Fruit fly (Drosophila melanogaster) whole organism, embryonic: Measurements from ENCODE around the gene sky.

ENCODE experiments used
- CG10267 ChIP-seq: fragments of 200-800 bp; sonication (Bioruptor generic); optimal IDR thresholded peaks from 2 replicates; lab custom pipeline; 2018; ENCODE audit warnings: missing biosample characterization, mild to moderate bottlenecking, missing genetic modification characterization, moderate library complexity
- CG12391 ChIP-seq: fragments of 200-800 bp; sonication (Bioruptor generic); optimal IDR thresholded peaks from 3 replicates; lab custom pipeline; 2018; ENCODE audit warnings: missing biosample characterization, mild to moderate bottlenecking, missing genetic modification characterization, moderate library complexity
- CG12769 ChIP-seq: fragments of 200-800 bp; sonication (Bioruptor generic); optimal IDR thresholded peaks from 2 replicates; lab custom pipeline; 2019; ENCODE audit warnings: missing biosample characterization, mild to moderate bottlenecking, missing genetic modification characterization, moderate library complexity
- CG15011 ChIP-seq: fragments of 200-800 bp; sonication (Bioruptor generic); optimal IDR thresholded peaks from 3 replicates; lab custom pipeline; 2018; ENCODE audit warnings: missing biosample characterization, mild to moderate bottlenecking, missing genetic modification characterization
- CG15073 ChIP-seq: fragments of 200-800 bp; sonication (Bioruptor generic); optimal IDR thresholded peaks from 2 replicates; lab custom pipeline; 2016; ENCODE audit warnings: missing biosample characterization, missing genetic modification characterization
- CG30431 ChIP-seq: fragments of 200-800 bp; sonication (Bioruptor generic); optimal IDR thresholded peaks from 2 replicates; lab custom pipeline; 2017; ENCODE audit warnings: missing biosample characterization, missing genetic modification characterization
- CG3163 ChIP-seq: fragments of 200-800 bp; sonication (Bioruptor generic); optimal IDR thresholded peaks from 3 replicates; lab custom pipeline; 2016; ENCODE audit warnings: missing biosample characterization, missing genetic modification characterization
- CG32767 ChIP-seq: fragments of 200-800 bp; sonication (Bioruptor generic); IDR thresholded peaks from 2 replicates; pipeline ENCODE4 v1.3.6; 2022; ENCODE audit warnings: missing biosample characterization, missing genetic modification characterization
- CG32772 ChIP-seq: fragments of 200-800 bp; sonication (Bioruptor generic); IDR thresholded peaks from 2 replicates; pipeline ENCODE4 v1.3.6; 2022; ENCODE audit warnings: missing biosample characterization, missing genetic modification characterization
- CG33213 ChIP-seq: fragments of 200-800 bp; sonication (Bioruptor generic); optimal IDR thresholded peaks from 3 replicates; lab custom pipeline; 2016; ENCODE audit warnings: missing biosample characterization, missing genetic modification characterization
- CG6272 ChIP-seq: fragments of 200-800 bp; sonication (Bioruptor generic); IDR thresholded peaks from 2 replicates; pipeline ENCODE4 v1.3.6; 2022; ENCODE audit warnings: missing biosample characterization, missing genetic modification characterization
- CG6813 ChIP-seq: fragments of 200-800 bp; sonication (Bioruptor generic); optimal IDR thresholded peaks from 2 replicates; lab custom pipeline; 2017; ENCODE audit warnings: missing biosample characterization, missing genetic modification characterization, mild to moderate bottlenecking, moderate library complexity, missing genetic modification reagents
- CG8765 ChIP-seq: fragments of 200-800 bp; sonication (Bioruptor generic); IDR thresholded peaks from 2 replicates; pipeline ENCODE4 v1.3.6; 2022; ENCODE audit warnings: missing biosample characterization, missing genetic modification characterization
- Dbx ChIP-seq: fragments of 200-800 bp; sonication (Bioruptor generic); IDR thresholded peaks from 3 replicates; pipeline ENCODE4 v1.3.6; 2022; ENCODE audit warnings: missing biosample characterization, missing genetic modification characterization
- HHEX ChIP-seq: fragments of 200-800 bp; sonication (Bioruptor generic); optimal IDR thresholded peaks from 3 replicates; lab custom pipeline; 2017; ENCODE audit warnings: missing biosample characterization, mild to moderate bottlenecking, missing genetic modification characterization, missing genetic modification reagents
- Hand ChIP-seq: fragments of 200-800 bp; sonication (Bioruptor generic); optimal IDR thresholded peaks from 2 replicates; lab custom pipeline; 2017; ENCODE audit warnings: mild to moderate bottlenecking, missing biosample characterization, missing genetic modification reagents, missing genetic modification characterization
- Hr39 ChIP-seq: fragments of >200 bp; optimal IDR thresholded peaks from 2 replicates; lab custom pipeline; 2017
- MESR4 ChIP-seq: fragments of 200-800 bp; sonication (Bioruptor generic); optimal IDR thresholded peaks from 2 replicates; lab custom pipeline; 2018; ENCODE audit warnings: missing biosample characterization, mild to moderate bottlenecking, missing genetic modification characterization, moderate library complexity
- MTF-1 ChIP-seq: fragments of 200-800 bp; sonication (Bioruptor generic); optimal IDR thresholded peaks from 2 replicates; lab custom pipeline; 2018; ENCODE audit warnings: missing biosample characterization, mild to moderate bottlenecking, missing genetic modification characterization, borderline replicate concordance
- Mad ChIP-seq: fragments of 200-800 bp; sonication (Bioruptor generic); optimal IDR thresholded peaks from 2 replicates; lab custom pipeline; 2016; ENCODE audit warnings: missing biosample characterization, missing genetic modification characterization
- NC2α ChIP-seq: fragments of 200-800 bp; sonication (Bioruptor generic); optimal IDR thresholded peaks from 2 replicates; lab custom pipeline; 2016; ENCODE audit warnings: missing biosample characterization, missing genetic modification characterization
- Nf-YA ChIP-seq: fragments of 200-800 bp; sonication (Bioruptor generic); IDR thresholded peaks from 2 replicates; pipeline ENCODE4 v1.3.6; 2022; ENCODE audit warnings: missing biosample characterization, missing genetic modification characterization
- Nf-YB ChIP-seq: fragments of 200-800 bp; sonication (Bioruptor generic); optimal IDR thresholded peaks from 3 replicates; lab custom pipeline; 2019; ENCODE audit warnings: missing biosample characterization, mild to moderate bottlenecking, missing genetic modification characterization, moderate library complexity
- Side ChIP-seq: fragments of 200-800 bp; sonication (Bioruptor generic); optimal IDR thresholded peaks from 2 replicates; lab custom pipeline; 2016; ENCODE audit warnings: missing biosample characterization, missing genetic modification characterization
- Ssrp ChIP-seq: fragments of 200-800 bp; sonication (Bioruptor generic); optimal IDR thresholded peaks from 2 replicates; lab custom pipeline; 2018; ENCODE audit warnings: missing biosample characterization, mild to moderate bottlenecking, missing genetic modification characterization, moderate library complexity
- TFAM ChIP-seq: fragments of 200-800 bp; sonication (Bioruptor generic); optimal IDR thresholded peaks from 2 replicates; lab custom pipeline; 2017; ENCODE audit warnings: missing biosample characterization, missing genetic modification characterization, inconsistent platforms
- Tbp ChIP-seq: fragments of >200 bp; optimal IDR thresholded peaks from 2 replicates; lab custom pipeline; 2018; ENCODE audit warnings: missing biosample characterization, missing genetic modification characterization
- bowl ChIP-seq: fragments of 200-800 bp; sonication (Bioruptor generic); IDR thresholded peaks from 2 replicates; pipeline ENCODE4 v1.3.6; 2022; ENCODE audit warnings: missing biosample characterization, missing genetic modification characterization
- crp ChIP-seq, 2 experiments: fragments of 200-800 bp; sonication (Bioruptor generic); optimal IDR thresholded peaks; 2 replicates in 1 of 2; 3 replicates in 1 of 2; lab custom pipeline; 2017; ENCODE audit warnings: missing biosample characterization in 2 of 2, missing genetic modification characterization in 2 of 2, mild to moderate bottlenecking in 1 of 2, moderate library complexity in 1 of 2
- danr ChIP-seq: fragments of 200-800 bp; sonication (Bioruptor generic); IDR thresholded peaks from 2 replicates; pipeline ENCODE4 v1.3.6; 2022; ENCODE audit warnings: missing biosample characterization, missing genetic modification characterization
- fd3F ChIP-seq: fragments of 200-800 bp; sonication (Bioruptor generic); optimal IDR thresholded peaks from 2 replicates; lab custom pipeline; 2018; ENCODE audit warnings: missing biosample characterization, mild to moderate bottlenecking, missing genetic modification characterization, moderate library complexity
- gsb-n ChIP-seq: fragments of 200-800 bp; sonication (Bioruptor generic); optimal IDR thresholded peaks from 3 replicates; lab custom pipeline; 2018; ENCODE audit warnings: missing biosample characterization, mild to moderate bottlenecking, missing genetic modification characterization
- insv ChIP-seq, 2 experiments: fragments of 200-800 bp; sonication (Bioruptor generic); optimal IDR thresholded peaks; 3 replicates each; lab custom pipeline; 2016 to 2018; ENCODE audit warnings: missing biosample characterization in 2 of 2, missing genetic modification characterization in 2 of 2
- jing ChIP-seq: fragments of 200-800 bp; sonication (Bioruptor generic); optimal IDR thresholded peaks from 2 replicates; lab custom pipeline; 2018; ENCODE audit warnings: missing biosample characterization, mild to moderate bottlenecking, missing genetic modification characterization
- lola ChIP-seq, 3 experiments: fragments of >200 bp in 2 of 3; fragments of 200-800 bp in 1 of 3; sonication (Bioruptor generic) in 1 of 3; optimal IDR thresholded peaks; 2 replicates each; lab custom pipeline; 2017 to 2019; ENCODE audit warnings: missing biosample characterization in 3 of 3, missing genetic modification characterization in 3 of 3, mild to moderate bottlenecking in 1 of 3, moderate library complexity in 1 of 3
- lov ChIP-seq, 2 experiments: fragments of 200-800 bp in 1 of 2; fragments of >200 bp in 1 of 2; sonication (Bioruptor generic) in 1 of 2; IDR thresholded peaks in 1 of 2; optimal IDR thresholded peaks in 1 of 2; 2 replicates in 1 of 2; 3 replicates in 1 of 2; pipeline versions ENCODE4 v1.3.6 to Lab custom; 2017 to 2022; ENCODE audit warnings: missing biosample characterization in 1 of 2, missing genetic modification characterization in 1 of 2
- pb ChIP-seq: fragments of 200-800 bp; sonication (Bioruptor generic); optimal IDR thresholded peaks from 3 replicates; lab custom pipeline; 2016; ENCODE audit warnings: missing biosample characterization, missing genetic modification characterization
- prd ChIP-seq, 3 experiments: fragments of >200 bp in 2 of 3; fragments of 200-800 bp in 1 of 3; sonication (Bioruptor generic) in 1 of 3; optimal IDR thresholded peaks in 2 of 3; IDR thresholded peaks in 1 of 3; 2 replicates in 2 of 3; 3 replicates in 1 of 3; pipeline versions ENCODE4 v1.3.6 to Lab custom; 2017 to 2022; ENCODE audit warnings: missing biosample characterization in 1 of 3, missing genetic modification characterization in 1 of 3
- sisA ChIP-seq: fragments of 200-800 bp; sonication (Bioruptor generic); IDR thresholded peaks from 2 replicates; pipeline ENCODE4 v1.3.6; 2022; ENCODE audit warnings: missing biosample characterization, missing genetic modification characterization
- slp2 ChIP-seq: fragments of 200-800 bp; sonication (Bioruptor generic); optimal IDR thresholded peaks from 2 replicates; lab custom pipeline; 2016; ENCODE audit warnings: missing biosample characterization, missing genetic modification characterization
- toy ChIP-seq: fragments of 200-800 bp; sonication (Bioruptor generic); IDR thresholded peaks from 2 replicates; pipeline ENCODE4 v1.3.6; 2022; ENCODE audit warnings: missing biosample characterization, missing genetic modification characterization
- trh ChIP-seq: fragments of 200-800 bp; sonication (Bioruptor generic); optimal IDR thresholded peaks from 2 replicates; lab custom pipeline; 2016; ENCODE audit warnings: missing biosample characterization, missing genetic modification characterization
- tup ChIP-seq: fragments of 200-800 bp; sonication (Bioruptor generic); optimal IDR thresholded peaks from 2 replicates; lab custom pipeline; 2016; ENCODE audit warnings: missing biosample characterization, mild to moderate bottlenecking, missing genetic modification characterization, moderate library complexity
- vnd ChIP-seq: fragments of 200-800 bp; sonication (Bioruptor generic); IDR thresholded peaks from 3 replicates; pipeline ENCODE4 v1.3.6; 2022; ENCODE audit warnings: missing biosample characterization, missing genetic modification characterization; ENCODE audit not compliant: partially characterized antibody
- zf30C ChIP-seq: fragments of 200-800 bp; sonication (Bioruptor generic); optimal IDR thresholded peaks from 3 replicates; lab custom pipeline; 2018; ENCODE audit warnings: missing biosample characterization, mild to moderate bottlenecking, missing genetic modification characterization

sky gene

DNA sequence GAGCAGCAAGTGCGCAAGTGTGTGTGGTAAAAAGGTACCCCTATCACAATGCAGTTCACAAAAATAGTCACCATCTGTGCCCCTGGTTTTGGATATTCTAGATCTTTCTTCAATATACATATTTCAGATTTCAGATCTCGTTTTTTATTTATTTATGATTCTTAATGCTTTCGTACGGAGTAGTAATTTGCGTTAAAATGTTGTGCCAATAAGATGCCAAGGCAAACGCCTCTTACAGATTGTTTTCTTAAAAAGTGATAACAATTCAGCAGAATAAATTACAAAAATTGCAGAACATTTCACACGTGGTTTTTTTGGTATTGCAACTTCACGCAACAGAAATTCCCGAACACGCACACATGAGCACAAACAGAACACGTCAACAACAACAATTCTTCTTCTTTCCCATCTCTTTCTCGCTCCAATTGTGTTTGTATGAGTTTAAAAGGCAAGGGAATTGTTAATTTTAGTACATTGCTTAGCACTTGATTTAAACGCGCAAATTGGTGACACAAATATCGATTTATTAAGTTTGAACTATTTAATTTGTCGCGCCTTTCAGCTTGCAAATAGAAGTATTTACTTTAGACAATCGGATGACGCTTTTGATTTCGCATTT is 566 bp downstream of the sky start (continued):
- peak; percentile 62 for TF ChIP-seq Mad (GFP tag; lab: Kevin White, UChicago)
- TF ChIP-seq CG3163 (GFP tag; lab: Kevin White, UChicago), result peak; percentile 61
- TF ChIP-seq CG10267 (tag; lab: Kevin White, UChicago), result no peak
- TF ChIP-seq crp (GFP tag; optimal IDR thresholded peaks at IDR 0.05; lab: Kevin White, UChicago), result no peak
- TF ChIP-seq CG33213 (GFP tag; lab: Kevin White, UChicago), result peak; percentile 71
- TF ChIP-seq prd (optimal IDR thresholded peaks at IDR 0.05; lab: Kevin White, UChicago), result no peak
- TF ChIP-seq prd (GFP tag; IDR thresholded peaks at IDR 0.05; lab: Robert Waterston, UW), result no peak
- TF ChIP-seq sisA (GFP tag; lab: Robert Waterston, UW), result peak; percentile 70
- TF ChIP-seq TFAM (GFP tag; lab: Kevin White, UChicago), result no peak
- TF ChIP-seq vnd (GFP tag; lab: Robert Waterston, UW), result no peak
- no peak for TF ChIP-seq toy (GFP tag; lab: Robert Waterston, UW)
- no peak for TF ChIP-seq CG15073 (GFP tag; lab: Kevin White, UChicago)
- TF ChIP-seq MTF-1 (GFP tag; lab: Kevin White, UChicago), result no peak
- TF ChIP-seq trh (GFP tag; lab: Kevin White, UChicago), result no peak
- peak; percentile 61 for TF ChIP-seq jing (GFP tag; lab: Kevin White, UChicago)
- TF ChIP-seq CG30431 (GFP tag; lab: Kevin White, UChicago), result peak; percentile 60
- no peak for TF ChIP-seq Hr39 (lab: Kevin White, UChicago)
- peak; percentile 78 for TF ChIP-seq Hand
- peak; percentile 59; the same call in 1 of the 2 replicates for TF ChIP-seq CG32767 (GFP tag; lab: Robert Waterston, UW)
- peak; percentile 78 for TF ChIP-seq CG12391 (tag; lab: Kevin White, UChicago)
- peak; percentile 83 for TF ChIP-seq Side (GFP tag; lab: Kevin White, UChicago)
- peak; percentile 69 for TF ChIP-seq pb (GFP tag; lab: Kevin White, UChicago)
- no peak for TF ChIP-seq Nf-YA (GFP tag; lab: Robert Waterston, UW)
- peak; percentile 53 for TF ChIP-seq fd3F (GFP tag; lab: Kevin White, UChicago)
- no peak for TF ChIP-seq CG6813 (GFP tag; lab: Kevin White, UChicago)
- peak in 1 of 3 experiments; percentile 44 for TF ChIP-seq lola (GFP tag; optimal IDR thresholded peaks at IDR 0.05; lab: Kevin White, UChicago)
- TF ChIP-seq CG8765 (GFP tag; lab: Robert Waterston, UW), result no peak
- TF ChIP-seq Ssrp (tag; lab: Kevin White, UChicago), result peak; percentile 60
- TF ChIP-seq bowl (GFP tag; lab: Robert Waterston, UW), result no peak
- no peak for TF ChIP-seq Tbp (GFP tag; lab: Kevin White, UChicago)
- TF ChIP-seq CG32772 (GFP tag; lab: Robert Waterston, UW), result no peak; the same call in 1 of the 2 replicates
- TF ChIP-seq MESR4 (GFP tag; lab: Kevin White, UChicago), result no peak
- no peak for TF ChIP-seq CG15011
- peak; percentile 24 to 31 for TF ChIP-seq insv (GFP tag; optimal IDR thresholded peaks at IDR 0.05; lab: Kevin White, UChicago)
- TF ChIP-seq tup, result peak; percentile 61
- peak; percentile 4 for TF ChIP-seq Nf-YB (GFP tag; lab: Kevin White, UChicago)
- TF ChIP-seq HHEX (GFP tag; lab: Kevin White, UChicago), result no peak
- peak; percentile 66 for TF ChIP-seq gsb-n (tag; lab: Kevin White, UChicago)
- peak; percentile 45 for TF ChIP-seq slp2 (GFP tag; lab: Kevin White, UChicago)
- no peak for TF ChIP-seq lov (optimal IDR thresholded peaks at IDR 0.05; lab: Kevin White, UChicago)
- no peak for TF ChIP-seq lov (GFP tag; IDR thresholded peaks at IDR 0.05; lab: Robert Waterston, UW)
- no peak for TF ChIP-seq Dbx (GFP tag; lab: Robert Waterston, UW)
- peak; percentile 35 for TF ChIP-seq NC2α (GFP tag; lab: Kevin White, UChicago)
- no peak for TF ChIP-seq danr
- TF ChIP-seq zf30C (GFP tag; lab: Kevin White, UChicago), result no peak
- no peak for TF ChIP-seq CG6272 (GFP tag; lab: Robert Waterston, UW)
- TF ChIP-seq CG12769 (tag; lab: Kevin White, UChicago), result peak; percentile 56
